In the genomic region with DNA sequence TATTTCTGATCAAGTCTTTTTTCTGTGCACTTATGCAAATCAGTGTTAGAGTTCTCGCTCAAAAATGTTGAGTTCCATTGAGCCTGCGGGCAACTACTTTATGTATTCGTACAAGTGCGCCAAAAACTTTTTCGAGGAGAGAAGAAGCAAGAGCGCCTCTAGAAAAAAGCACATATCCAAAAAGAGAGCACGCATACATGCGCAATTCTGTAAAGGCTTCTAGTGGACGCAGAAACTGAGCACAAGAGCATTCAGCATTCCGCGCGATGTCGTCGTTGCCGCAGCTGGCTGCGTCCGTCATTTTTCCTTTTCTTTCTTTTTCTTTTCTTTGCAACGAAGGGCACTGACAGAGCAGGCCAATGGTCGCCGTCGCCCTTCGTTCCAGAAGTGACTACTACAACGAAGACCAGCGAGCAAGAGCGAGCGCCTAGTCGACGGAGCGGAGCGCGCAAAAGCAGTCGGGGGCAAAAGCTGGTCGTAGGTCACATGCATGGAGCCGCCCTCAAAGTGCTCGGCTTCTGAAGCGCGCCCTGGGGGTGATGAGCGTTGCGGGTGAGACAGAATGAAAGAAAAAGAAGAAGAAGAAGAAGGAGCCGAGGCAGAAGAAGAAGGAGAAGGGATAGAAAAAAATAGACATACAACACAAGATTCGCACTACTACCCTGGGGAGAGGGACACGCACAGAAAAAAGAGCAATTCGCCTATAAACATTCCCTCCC, we compare ENCODE assay signal across 3 worm cellular contexts.
TF ChIP-seq lines count a peak whose summit lies in the region.

No protein-coding gene starts in this region.

TF ChIP-seq in whole organism, L1 larva, 84 proteins besides CTCF, POLR2A, EP300 and RAD21 (continued from another document):
- TF ChIP-seq efl-3 (GFP tag; optimal IDR thresholded peaks at IDR 0.05; lab: Kevin White, UChicago) (no peak), lir-3 (tag; optimal IDR thresholded peaks at IDR 0.05; lab: Kevin White, UChicago; ENCODE audit: poor library complexity) (no peak), nhr-28 (tag; optimal IDR thresholded peaks at IDR 0.05; lab: Kevin White, UChicago) (no peak), ceh-82 (tag; optimal IDR thresholded peaks at IDR 0.05; lab: Kevin White, UChicago) (peak; percentile 43 to 65 (median 49)), nhr-20 (tag; optimal IDR thresholded peaks at IDR 0.05; lab: Kevin White, UChicago) (peak; percentile 49), ces-1 (GFP tag; optimal IDR thresholded peaks at IDR 0.05; lab: Kevin White, UChicago) (no peak), nhr-19 (GFP tag; conservative IDR thresholded peaks at IDR 0.05; lab: Robert Waterston, UW) (peak; percentile 45), lin-35 (GFP tag; optimal IDR thresholded peaks at IDR 0.05; lab: Kevin White, UChicago) (peak in 1 of 2 experiments; percentile 38), pag-3 (tag; optimal IDR thresholded peaks at IDR 0.05; lab: Kevin White, UChicago; ENCODE audit: borderline replicate concordance, insufficient read depth) (no peak), unc-86 (tag; optimal IDR thresholded peaks at IDR 0.05; lab: Kevin White, UChicago) (peak; percentile 79), pax-3 (tag; optimal IDR thresholded peaks at IDR 0.05; lab: Kevin White, UChicago) (peak; percentile 44), mdl-1 (tag; optimal IDR thresholded peaks at IDR 0.05; lab: Kevin White, UChicago) (peak in 1 of 2 experiments; percentile 50), irx-1 (tag; optimal IDR thresholded peaks at IDR 0.05; lab: Kevin White, UChicago) (peak; percentile 51), snu-23 (GFP tag; optimal IDR thresholded peaks at IDR 0.05; lab: Kevin White, UChicago) (peak; percentile 61), fkh-8 (tag; optimal IDR thresholded peaks at IDR 0.05; lab: Kevin White, UChicago) (peak; percentile 84), grh-1 (GFP tag; IDR thresholded peaks at IDR 0.05; lab: Robert Waterston, UW) (no peak), unc-130 (tag; optimal IDR thresholded peaks at IDR 0.05; lab: Kevin White, UChicago) (peak; percentile 1), egl-13 (tag; optimal IDR thresholded peaks at IDR 0.05; lab: Kevin White, UChicago) (peak; percentile 75), skn-1 (tag; optimal IDR thresholded peaks at IDR 0.05; lab: Kevin White, UChicago) (peak; percentile 6), unc-98 (GFP tag; IDR thresholded peaks at IDR 0.05; lab: Robert Waterston, UW) (no peak), vab-15 (tag; optimal IDR thresholded peaks at IDR 0.05; lab: Kevin White, UChicago) (no peak), sup-37 (GFP tag; optimal IDR thresholded peaks at IDR 0.05; lab: Kevin White, UChicago) (peak; percentile 24), nhr-47 (tag; optimal IDR thresholded peaks at IDR 0.05; lab: Kevin White, UChicago) (peak; percentile 78), isw-1 (GFP tag; IDR thresholded peaks at IDR 0.05; lab: Robert Waterston, UW) (peak; percentile 60), efl-1 (optimal IDR thresholded peaks at IDR 0.05; lab: Kevin White, UChicago) (peak in 1 of 2 experiments; percentile 4), efl-1 (GFP tag; optimal IDR thresholded peaks at IDR 0.05 in 1 of 2; lab: Kevin White, UChicago) (no peak), dsc-1 (tag; optimal IDR thresholded peaks at IDR 0.05; lab: Kevin White, UChicago) (peak; percentile 52)

TF ChIP-seq in whole organism, L3 larva, 47 proteins besides CTCF, POLR2A, EP300 and RAD21 (continued from another document):
- TF ChIP-seq snpc-4 (tag; optimal IDR thresholded peaks at IDR 0.05; lab: Kevin White, UChicago) (no peak), lin-15B (tag; optimal IDR thresholded peaks at IDR 0.05; lab: Kevin White, UChicago) (no peak), ceh-28 (tag; optimal IDR thresholded peaks at IDR 0.05; lab: Kevin White, UChicago) (no peak), aly-2 (tag; optimal IDR thresholded peaks at IDR 0.05; lab: Kevin White, UChicago) (no peak), ceh-82 (tag; optimal IDR thresholded peaks at IDR 0.05; lab: Kevin White, UChicago) (no peak), elt-3 (tag; optimal IDR thresholded peaks at IDR 0.05; lab: Kevin White, UChicago) (no peak), fos-1 (tag; optimal IDR thresholded peaks at IDR 0.05; lab: Kevin White, UChicago) (no peak), ceh-16 (tag; optimal IDR thresholded peaks at IDR 0.05; lab: Kevin White, UChicago) (no peak), nhr-76 (tag; optimal IDR thresholded peaks at IDR 0.05; lab: Kevin White, UChicago) (no peak), unc-39 (tag; optimal IDR thresholded peaks at IDR 0.05; lab: Kevin White, UChicago) (no peak), fkh-10 (GFP tag; optimal IDR thresholded peaks at IDR 0.05; lab: Kevin White, UChicago) (no peak), daf-12 (tag; optimal IDR thresholded peaks at IDR 0.05; lab: Kevin White, UChicago) (no peak), ceh-9 (tag; optimal IDR thresholded peaks at IDR 0.05; lab: Kevin White, UChicago) (no peak), pha-4 (tag; optimal IDR thresholded peaks at IDR 0.05; lab: Kevin White, UChicago) (no peak), sea-2 (GFP tag; optimal IDR thresholded peaks at IDR 0.05; lab: Kevin White, UChicago) (no peak), nhr-23 (tag; optimal IDR thresholded peaks at IDR 0.05; lab: Kevin White, UChicago) (no peak), nfya-1 (tag; optimal IDR thresholded peaks at IDR 0.05; lab: Kevin White, UChicago; ENCODE audit: insufficient read depth) (peak; percentile 93), mml-1 (tag; optimal IDR thresholded peaks at IDR 0.05; lab: Kevin White, UChicago) (no peak), elt-2 (tag; optimal IDR thresholded peaks at IDR 0.05; lab: Kevin White, UChicago) (no peak), nhr-12 (tag; optimal IDR thresholded peaks at IDR 0.05; lab: Kevin White, UChicago) (no peak), nhr-11 (tag; optimal IDR thresholded peaks at IDR 0.05; lab: Kevin White, UChicago) (no peak), unc-62 (GFP tag; optimal IDR thresholded peaks at IDR 0.05; lab: Kevin White, UChicago) (no peak), nhr-43 (tag; optimal IDR thresholded peaks at IDR 0.05; lab: Kevin White, UChicago; ENCODE audit: poor library complexity, severe bottlenecking) (no peak), elt-1 (tag; optimal IDR thresholded peaks at IDR 0.05; lab: Kevin White, UChicago) (peak; percentile 2), jun-1 (tag; optimal IDR thresholded peaks at IDR 0.05; lab: Kevin White, UChicago) (peak; percentile 34), nhr-237 (tag; optimal IDR thresholded peaks at IDR 0.05; lab: Kevin White, UChicago) (no peak), pqm-1 (tag; optimal IDR thresholded peaks at IDR 0.05; lab: Kevin White, UChicago) (no peak), lsy-12 (tag; optimal IDR thresholded peaks at IDR 0.05; lab: Kevin White, UChicago) (peak; percentile 51), lin-39 (tag; optimal IDR thresholded peaks at IDR 0.05; lab: Kevin White, UChicago) (peak; percentile 12)
TF ChIP-seq in whole organism, L3 larva: peak in this region for 13.

TF ChIP-seq in whole organism, young adult, 124 proteins besides CTCF, POLR2A, EP300 and RAD21 (continued from another document):
- TF ChIP-seq fkh-3 (tag; optimal IDR thresholded peaks at IDR 0.05; lab: Kevin White, UChicago): no peak
- peak; percentile 35 for TF ChIP-seq ztf-26 (tag; optimal IDR thresholded peaks at IDR 0.05; lab: Kevin White, UChicago)
- TF ChIP-seq rec-8 (tag; optimal IDR thresholded peaks at IDR 0.05; lab: Kevin White, UChicago): no peak
- no peak for TF ChIP-seq unc-130 (GFP tag; optimal IDR thresholded peaks at IDR 0.05; lab: Kevin White, UChicago)
- no peak for TF ChIP-seq nhr-120 (GFP tag; IDR thresholded peaks at IDR 0.05; lab: Robert Waterston, UW)
- TF ChIP-seq lin-54 (GFP tag; optimal IDR thresholded peaks at IDR 0.05; lab: Kevin White, UChicago): no peak
- TF ChIP-seq F55B11.4 (tag; optimal IDR thresholded peaks at IDR 0.05; lab: Kevin White, UChicago; ENCODE audit: borderline replicate concordance, insufficient read depth): no peak
- no peak for TF ChIP-seq egl-18 (GFP tag; IDR thresholded peaks at IDR 0.05; lab: Robert Waterston, UW)
- no peak for TF ChIP-seq madf-6 (GFP tag; IDR thresholded peaks at IDR 0.05; lab: Robert Waterston, UW)
- TF ChIP-seq egl-44 (GFP tag; IDR thresholded peaks at IDR 0.05; lab: Robert Waterston, UW): no peak
- no peak for TF ChIP-seq mes-4 (tag; optimal IDR thresholded peaks at IDR 0.05; lab: Kevin White, UChicago)
- TF ChIP-seq attf-5 (GFP tag; optimal IDR thresholded peaks at IDR 0.05; lab: Kevin White, UChicago): peak; percentile 3
- no peak for TF ChIP-seq B0019.2 (GFP tag; conservative IDR thresholded peaks at IDR 0.05; lab: Robert Waterston, UW)
- TF ChIP-seq repo-1 (tag; optimal IDR thresholded peaks at IDR 0.05; lab: Kevin White, UChicago): no peak
- TF ChIP-seq mcd-1 (GFP tag; IDR thresholded peaks at IDR 0.05; lab: Robert Waterston, UW): 0 out of 2 replicates have a peak, but pooled peaks have one; percentile 22
- no peak for TF ChIP-seq F57A8.1 (GFP tag; optimal IDR thresholded peaks at IDR 0.05; lab: Kevin White, UChicago)
- no peak for TF ChIP-seq tbp1 (GFP tag; optimal IDR thresholded peaks at IDR 0.05; lab: Kevin White, UChicago)
- TF ChIP-seq B0035.1 (tag; optimal IDR thresholded peaks at IDR 0.05; lab: Kevin White, UChicago): no peak
- TF ChIP-seq Y67H2A.10 (GFP tag; conservative IDR thresholded peaks at IDR 0.05; lab: Robert Waterston, UW): no peak
- TF ChIP-seq dpl-1 (GFP tag; optimal IDR thresholded peaks at IDR 0.05; lab: Kevin White, UChicago): no peak
- TF ChIP-seq let-526 (GFP tag; IDR thresholded peaks at IDR 0.05; lab: Robert Waterston, UW): no peak
- no peak for TF ChIP-seq ZK185.1 (tag; optimal IDR thresholded peaks at IDR 0.05; lab: Kevin White, UChicago; ENCODE audit: poor library complexity, severe bottlenecking)
- TF ChIP-seq hlh-12 (tag; optimal IDR thresholded peaks at IDR 0.05; lab: Kevin White, UChicago): no peak
- no peak for TF ChIP-seq aptf-2 (GFP tag; conservative IDR thresholded peaks at IDR 0.05; lab: Robert Waterston, UW)
- TF ChIP-seq gei-17 (GFP tag; optimal IDR thresholded peaks at IDR 0.05; lab: Kevin White, UChicago): no peak
- TF ChIP-seq F57C9.4 (tag; optimal IDR thresholded peaks at IDR 0.05; lab: Kevin White, UChicago): no peak
- TF ChIP-seq aptf-3 (GFP tag; IDR thresholded peaks at IDR 0.05; lab: Robert Waterston, UW): no peak
- TF ChIP-seq madf-3 (GFP tag; IDR thresholded peaks at IDR 0.05; lab: Robert Waterston, UW): no peak
- no peak for TF ChIP-seq sdz-38 (tag; optimal IDR thresholded peaks at IDR 0.05; lab: Kevin White, UChicago)
- no peak for TF ChIP-seq snpc-1.1 (tag; optimal IDR thresholded peaks at IDR 0.05; lab: Kevin White, UChicago; ENCODE audit: insufficient read depth)
- TF ChIP-seq rpc-1 (optimal IDR thresholded peaks at IDR 0.05; lab: Kevin White, UChicago): no peak
- TF ChIP-seq rpc-1 (tag; optimal IDR thresholded peaks at IDR 0.05; lab: Kevin White, UChicago): no peak
- no peak for TF ChIP-seq nhr-90 (tag; optimal IDR thresholded peaks at IDR 0.05; lab: Kevin White, UChicago)
- TF ChIP-seq F39B2.1 (GFP tag; IDR thresholded peaks at IDR 0.05; lab: Robert Waterston, UW): no peak
- no peak; the same call in 1 of the 2 replicates for TF ChIP-seq hmg-1.2 (GFP tag; IDR thresholded peaks at IDR 0.05; lab: Robert Waterston, UW)
- no peak for TF ChIP-seq T26A5.8 (tag; optimal IDR thresholded peaks at IDR 0.05; lab: Kevin White, UChicago)
- TF ChIP-seq C06A6.2 (GFP tag; conservative IDR thresholded peaks at IDR 0.05; lab: Robert Waterston, UW): no peak
- TF ChIP-seq snpc-1.3 (tag; optimal IDR thresholded peaks at IDR 0.05; lab: Kevin White, UChicago; ENCODE audit: insufficient read depth): no peak
- no peak for TF ChIP-seq cebp-1 (GFP tag; IDR thresholded peaks at IDR 0.05; lab: Robert Waterston, UW)
- peak; percentile 65 for TF ChIP-seq cebp-1 (tag; optimal IDR thresholded peaks at IDR 0.05; lab: Kevin White, UChicago)
- TF ChIP-seq Y79H2A.3 (GFP tag; conservative IDR thresholded peaks at IDR 0.05; lab: Robert Waterston, UW): no peak
- peak; percentile 23 for TF ChIP-seq dpff-1 (tag; optimal IDR thresholded peaks at IDR 0.05; lab: Kevin White, UChicago)
- peak; percentile 98 for TF ChIP-seq madf-10 (tag; optimal IDR thresholded peaks at IDR 0.05; lab: Kevin White, UChicago)
- TF ChIP-seq hlh-26 (GFP tag; conservative IDR thresholded peaks at IDR 0.05; lab: Robert Waterston, UW): no peak
- no peak for TF ChIP-seq ceh-40 (GFP tag; IDR thresholded peaks at IDR 0.05; lab: Robert Waterston, UW)
- no peak for TF ChIP-seq ets-4 (GFP tag; optimal IDR thresholded peaks at IDR 0.05; lab: Kevin White, UChicago)
- TF ChIP-seq B0336.3 (GFP tag; IDR thresholded peaks at IDR 0.05; lab: Robert Waterston, UW): peak; percentile 48; the same call in 1 of the 2 replicates
- TF ChIP-seq nhr-27 (tag; optimal IDR thresholded peaks at IDR 0.05; lab: Kevin White, UChicago): no peak
- no peak for TF ChIP-seq F52B5.7 (tag; optimal IDR thresholded peaks at IDR 0.05; lab: Kevin White, UChicago)
- TF ChIP-seq F37B4.10 (GFP tag; IDR thresholded peaks at IDR 0.05; lab: Robert Waterston, UW): no peak
- no peak for TF ChIP-seq Y95B8A.8 (GFP tag; IDR thresholded peaks at IDR 0.05; lab: Robert Waterston, UW)
- TF ChIP-seq Y53F4B.3 (GFP tag; IDR thresholded peaks at IDR 0.05; lab: Robert Waterston, UW): no peak
- no peak for TF ChIP-seq F10E7.11 (tag; optimal IDR thresholded peaks at IDR 0.05; lab: Kevin White, UChicago)
- TF ChIP-seq C17E4.6 (GFP tag; IDR thresholded peaks at IDR 0.05; lab: Robert Waterston, UW): no peak
- no peak for TF ChIP-seq nhr-80 (tag; optimal IDR thresholded peaks at IDR 0.05; lab: Kevin White, UChicago)
- TF ChIP-seq ztf-25 (GFP tag; IDR thresholded peaks at IDR 0.05; lab: Robert Waterston, UW): no peak
- TF ChIP-seq ztf-18 (tag; optimal IDR thresholded peaks at IDR 0.05; lab: Kevin White, UChicago): no peak
- TF ChIP-seq Y56A3A.18 (GFP tag; IDR thresholded peaks at IDR 0.05; lab: Robert Waterston, UW): no peak
- no peak for TF ChIP-seq die-1 (tag; optimal IDR thresholded peaks at IDR 0.05; lab: Kevin White, UChicago)
- TF ChIP-seq ceh-58 (GFP tag; IDR thresholded peaks at IDR 0.05; lab: Robert Waterston, UW): no peak
- TF ChIP-seq ceh-27 (GFP tag; optimal IDR thresholded peaks at IDR 0.05; lab: Kevin White, UChicago): no peak
- TF ChIP-seq sptf-2 (GFP tag; optimal IDR thresholded peaks at IDR 0.05; lab: Kevin White, UChicago): no peak
- TF ChIP-seq nfyb-1 (GFP tag; IDR thresholded peaks at IDR 0.05; lab: Robert Waterston, UW): no peak; the same call in 1 of the 2 replicates
- TF ChIP-seq snpc-3.4 (tag; optimal IDR thresholded peaks at IDR 0.05; lab: Kevin White, UChicago): no peak
- no peak for TF ChIP-seq ama-1 (optimal IDR thresholded peaks at IDR 0.05; lab: Kevin White, UChicago)
- no peak for TF ChIP-seq ama-1 (GFP tag; optimal IDR thresholded peaks at IDR 0.05; lab: Kevin White, UChicago)
- peak; percentile 66 for TF ChIP-seq lin-40 (tag; optimal IDR thresholded peaks at IDR 0.05; lab: Kevin White, UChicago)
- TF ChIP-seq mxl-1 (tag; optimal IDR thresholded peaks at IDR 0.05; lab: Kevin White, UChicago): no peak
- TF ChIP-seq tbx-9 (tag; optimal IDR thresholded peaks at IDR 0.05; lab: Kevin White, UChicago; ENCODE audit: borderline replicate concordance): no peak
- no peak for TF ChIP-seq lir-1 (GFP tag; conservative IDR thresholded peaks at IDR 0.05; lab: Robert Waterston, UW)
